Worm (Caenorhabditis elegans) whole organism, L2 larva: Measurements from ENCODE around the gene clec-85.

Source experiments
- aly-2 ChIP-seq: fragments of 150-350 bp; optimal IDR thresholded peaks from 2 replicates; lab custom pipeline; 2014; ENCODE audit warnings: missing biosample characterization, missing genetic modification characterization
- blmp-1 ChIP-seq: sonication (generic microtip); optimal IDR thresholded peaks from 2 replicates; lab custom pipeline; 2017; ENCODE audit warnings: missing genetic modification characterization, mild to moderate bottlenecking, missing compliant biosample characterization, antibody characterized with exemption, moderate library complexity; ENCODE audit not compliant: insufficient read depth
- dmd-4 ChIP-seq: sonication (generic microtip); optimal IDR thresholded peaks from 2 replicates; lab custom pipeline; 2017; ENCODE audit warnings: missing biosample characterization, missing genetic modification characterization
- elt-3 ChIP-seq: sonication (generic microtip); optimal IDR thresholded peaks from 2 replicates; lab custom pipeline; 2017; ENCODE audit warnings: missing biosample characterization, missing genetic modification characterization
- fos-1 ChIP-seq: fragments of 150-350 bp; optimal IDR thresholded peaks from 2 replicates; lab custom pipeline; 2014; ENCODE audit warnings: missing biosample characterization, missing genetic modification characterization
- lin-13 ChIP-seq: fragments of 150-350 bp; optimal IDR thresholded peaks from 2 replicates; lab custom pipeline; 2014; ENCODE audit warnings: missing biosample characterization, missing genetic modification reagents, missing genetic modification characterization
- lsy-2 ChIP-seq, 2 experiments: fragments of 150-350 bp in 1 of 2; sonication (generic microtip) in 1 of 2; optimal IDR thresholded peaks; 2 replicates each; lab custom pipeline; 2014 to 2017; ENCODE audit warnings: missing biosample characterization in 2 of 2, missing genetic modification characterization in 2 of 2
- mbf-1 ChIP-seq: sonication (generic microtip); optimal IDR thresholded peaks from 2 replicates; lab custom pipeline; 2017; ENCODE audit warnings: missing biosample characterization, missing genetic modification characterization
- nhr-11 ChIP-seq: fragments of 150-350 bp; optimal IDR thresholded peaks from 2 replicates; lab custom pipeline; 2014; ENCODE audit warnings: missing biosample characterization, missing genetic modification characterization
- nhr-21 ChIP-seq: fragments of 150-350 bp; optimal IDR thresholded peaks from 2 replicates; lab custom pipeline; 2014; ENCODE audit warnings: missing biosample characterization, missing genetic modification characterization
- skn-1 ChIP-seq: sonication (generic microtip); optimal IDR thresholded peaks from 2 replicates; lab custom pipeline; 2017; ENCODE audit warnings: missing biosample characterization, missing genetic modification characterization
- unc-39 ChIP-seq: fragments of 150-350 bp; optimal IDR thresholded peaks from 2 replicates; lab custom pipeline; 2014; ENCODE audit warnings: missing biosample characterization, missing genetic modification characterization
- ztf-4 ChIP-seq: fragments of 150-350 bp; optimal IDR thresholded peaks from 2 replicates; lab custom pipeline; 2014; ENCODE audit warnings: missing biosample characterization, missing genetic modification characterization

- TF ChIP-seq blmp-1 (tag; lab: Kevin White, UChicago) (no peak), aly-2 (tag; lab: Kevin White, UChicago) (no peak), skn-1 (no peak), ztf-4 (tag; lab: Kevin White, UChicago) (no peak), lsy-2 (tag; optimal IDR thresholded peaks at IDR 0.05; lab: Kevin White, UChicago) (no peak), fos-1 (tag; lab: Kevin White, UChicago) (no peak), unc-39 (tag; lab: Kevin White, UChicago) (no peak), lin-13 (GFP tag; lab: Kevin White, UChicago) (no peak), dmd-4 (tag; lab: Kevin White, UChicago) (no peak), elt-3 (tag; lab: Kevin White, UChicago) (no peak), mbf-1 (tag; lab: Kevin White, UChicago) (no peak), nhr-21 (no peak), nhr-11 (no peak)
Observed at ce11 chrIV:2887245-2887644, 36.6 kb downstream of the clec-85 start.
